Worm (Caenorhabditis elegans): ENCODE data around the gene T25B2.2.

ce11 chrX:6211322-6211820, 41.9 kb downstream of the T25B2.2 start:
- TF ChIP-seq mxl-1 (tag; optimal IDR thresholded peaks at IDR 0.05) (no peak), dpl-1 (GFP tag; optimal IDR thresholded peaks at IDR 0.05) (no peak), D2030.7 (GFP tag; IDR thresholded peaks at IDR 0.05) (no peak), cebp-2 (GFP tag; IDR thresholded peaks at IDR 0.05) (no peak), ama-1 (optimal IDR thresholded peaks at IDR 0.05) (no peak), ama-1 (GFP tag; optimal IDR thresholded peaks at IDR 0.05) (no peak), nhr-120 (GFP tag; IDR thresholded peaks at IDR 0.05) (no peak), unc-130 (GFP tag; optimal IDR thresholded peaks at IDR 0.05) (no peak), nfya-1 (tag; optimal IDR thresholded peaks at IDR 0.05; ENCODE audit: borderline replicate concordance, insufficient read depth) (no peak), sptf-2 (GFP tag; optimal IDR thresholded peaks at IDR 0.05) (no peak)

Data from whole organism, young adult.